Worm (Caenorhabditis elegans) whole organism, early embryonic: ENCODE measurements around the gene F32H5.1.

Source experiments
- B0310.2 ChIP-seq: sonication (generic microtip); optimal IDR thresholded peaks from 2 replicates; lab custom pipeline; 2016; ENCODE audit warnings: mild to moderate bottlenecking, missing genetic modification characterization, missing compliant biosample characterization
- F13C5.2 ChIP-seq: sonication (generic microtip); optimal IDR thresholded peaks from 2 replicates; lab custom pipeline; 2017; ENCODE audit warnings: mild to moderate bottlenecking, missing genetic modification characterization, inconsistent platforms, missing compliant biosample characterization
- aly-1 ChIP-seq: sonication (generic microtip); optimal IDR thresholded peaks from 2 replicates; lab custom pipeline; 2016; ENCODE audit warnings: missing genetic modification characterization, missing compliant biosample characterization
- ama-1 ChIP-seq: fragments of 150-350 bp; optimal IDR thresholded peaks from 2 replicates; lab custom pipeline; 2014
- ceh-13 ChIP-seq: fragments of 200-800 bp; sonication (Bioruptor generic); optimal IDR thresholded peaks from 2 replicates; lab custom pipeline; 2018; ENCODE audit warnings: mild to moderate bottlenecking, missing genetic modification characterization, missing compliant biosample characterization
- ceh-36 ChIP-seq: sonication (generic microtip); optimal IDR thresholded peaks from 2 replicates; lab custom pipeline; 2016; ENCODE audit warnings: missing genetic modification characterization, inconsistent platforms, missing compliant biosample characterization
- ets-7 ChIP-seq: sonication (generic microtip); optimal IDR thresholded peaks from 2 replicates; lab custom pipeline; 2016; ENCODE audit warnings: missing genotype, missing genetic modification characterization, missing compliant biosample characterization
- flt-1 ChIP-seq: fragments of 200-800 bp; sonication (Bioruptor generic); IDR thresholded peaks from 2 replicates; pipeline ENCODE4 v1.3.6; 2022; ENCODE audit warnings: missing genetic modification characterization, missing compliant biosample characterization
- hmbx-1 ChIP-seq: sonication (generic microtip); optimal IDR thresholded peaks from 2 replicates; lab custom pipeline; 2016; ENCODE audit warnings: mild to moderate bottlenecking, missing genetic modification characterization, missing compliant biosample characterization
- hmg-4 ChIP-seq: fragments of 200-800 bp; sonication (Bioruptor generic); optimal IDR thresholded peaks from 2 replicates; lab custom pipeline; 2018; ENCODE audit warnings: mild to moderate bottlenecking, missing genetic modification characterization, missing compliant biosample characterization
- hnd-1 ChIP-seq: sonication (generic microtip); optimal IDR thresholded peaks from 2 replicates; lab custom pipeline; 2016; ENCODE audit warnings: missing genetic modification characterization, missing compliant biosample characterization
- pes-1 ChIP-seq: fragments of 200-800 bp; sonication (Bioruptor generic); IDR thresholded peaks from 2 replicates; pipeline ENCODE4 v1.3.6; 2022; ENCODE audit warnings: missing genetic modification reagents, missing genetic modification characterization, missing compliant biosample characterization
- scrt-1 ChIP-seq: fragments of 200-800 bp; sonication (Bioruptor generic); IDR thresholded peaks from 2 replicates; pipeline ENCODE4 v1.3.6; 2022; ENCODE audit warnings: missing genetic modification characterization, missing compliant biosample characterization
- sea-1 ChIP-seq: fragments of 200-800 bp; sonication (Bioruptor generic); conservative IDR thresholded peaks from 2 replicates; pipeline ENCODE4 v1.3.6; 2022; ENCODE audit warnings: missing genetic modification characterization, missing compliant biosample characterization
- tbx-11 ChIP-seq: fragments of 200-800 bp; sonication (Bioruptor generic); IDR thresholded peaks from 2 replicates; pipeline ENCODE4 v1.3.6; 2022; ENCODE audit warnings: missing genetic modification characterization, missing compliant biosample characterization
- tbx-37 ChIP-seq: fragments of 200-800 bp; sonication (Bioruptor generic); conservative IDR thresholded peaks from 2 replicates; pipeline ENCODE4 v1.3.6; 2022; ENCODE audit warnings: missing genetic modification reagents, missing genetic modification characterization, missing compliant biosample characterization
- tra-4 ChIP-seq: sonication (generic microtip); optimal IDR thresholded peaks from 2 replicates; lab custom pipeline; 2017; ENCODE audit warnings: missing genetic modification characterization, missing compliant biosample characterization

The F32H5.1 gene

ce11 chrV:13393333-13393803 lies 35.5 kb upstream of the F32H5.1 start:
- no peak for TF ChIP-seq ceh-13 (GFP tag; lab: Kevin White, UChicago)
- TF ChIP-seq scrt-1 (GFP tag; lab: Robert Waterston, UW): no peak
- TF ChIP-seq hnd-1 (tag; lab: Kevin White, UChicago): no peak
- no peak for TF ChIP-seq hmbx-1 (tag; lab: Kevin White, UChicago)
- TF ChIP-seq tra-4: no peak
- TF ChIP-seq ceh-36: no peak
- no peak for TF ChIP-seq F13C5.2 (tag; lab: Kevin White, UChicago)
- TF ChIP-seq aly-1: peak; percentile 34
- no peak for TF ChIP-seq ets-7 (tag; lab: Kevin White, UChicago)
- no peak for TF ChIP-seq pes-1
- peak; percentile 13 for TF ChIP-seq B0310.2 (tag; lab: Kevin White, UChicago)
- no peak for TF ChIP-seq flt-1 (GFP tag; lab: Robert Waterston, UW)
- TF ChIP-seq sea-1 (GFP tag; lab: Robert Waterston, UW): 0 out of 2 replicates have a peak, but pooled peaks have one; percentile 17
- peak; percentile 72 for TF ChIP-seq hmg-4

DNA sequence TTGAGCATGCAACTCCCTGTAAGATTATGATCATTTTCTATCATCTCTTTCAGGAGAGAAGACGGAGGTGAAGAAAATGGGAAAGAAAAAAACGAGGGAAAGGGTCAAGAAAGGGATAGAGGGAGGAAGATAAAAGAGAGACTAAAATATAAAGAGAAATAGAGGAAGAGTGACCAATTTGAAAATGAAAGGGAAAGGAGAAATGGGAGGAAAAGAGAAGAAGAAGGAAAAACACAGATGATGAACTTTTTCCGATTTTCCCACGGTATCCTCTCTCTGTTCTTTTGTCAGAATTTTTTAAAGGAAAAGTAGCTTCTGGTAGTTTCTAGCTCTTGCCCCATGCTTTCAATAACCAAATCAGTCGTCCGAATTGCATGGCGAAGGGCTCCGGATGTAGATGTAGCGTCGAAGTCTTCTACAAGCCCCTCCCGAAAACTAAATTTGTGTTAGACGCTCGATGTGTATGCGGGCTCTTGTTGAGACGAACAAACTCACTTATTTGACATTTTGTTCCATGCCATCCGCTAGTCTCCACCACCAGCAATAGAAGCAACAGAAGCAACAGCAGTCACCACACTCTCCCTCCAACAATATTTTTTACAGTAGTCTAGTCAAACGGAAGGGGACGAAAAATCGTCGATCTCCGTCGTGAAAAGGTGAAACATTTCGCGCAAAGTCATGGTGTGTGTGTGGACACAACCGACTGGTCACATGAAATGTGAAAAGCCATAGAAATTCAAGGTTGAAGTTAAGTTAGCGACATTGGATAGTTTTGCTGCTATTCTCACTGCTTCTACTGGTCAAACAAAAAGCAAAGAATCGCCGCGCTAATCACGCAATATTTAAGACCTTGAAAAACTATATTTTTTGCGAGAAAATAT lies 33.8 kb upstream of the F32H5.1 start, which contains the start of gene somi-1:
TSS of gene somi-1 (minus strand) at position 18 of the 881 bp plus-strand sequence.
- TF ChIP-seq ceh-36: no peak
- peak; percentile 5; the same call in 1 of the 2 replicates for TF ChIP-seq tbx-37 (GFP tag; lab: Robert Waterston, UW)

DNA sequence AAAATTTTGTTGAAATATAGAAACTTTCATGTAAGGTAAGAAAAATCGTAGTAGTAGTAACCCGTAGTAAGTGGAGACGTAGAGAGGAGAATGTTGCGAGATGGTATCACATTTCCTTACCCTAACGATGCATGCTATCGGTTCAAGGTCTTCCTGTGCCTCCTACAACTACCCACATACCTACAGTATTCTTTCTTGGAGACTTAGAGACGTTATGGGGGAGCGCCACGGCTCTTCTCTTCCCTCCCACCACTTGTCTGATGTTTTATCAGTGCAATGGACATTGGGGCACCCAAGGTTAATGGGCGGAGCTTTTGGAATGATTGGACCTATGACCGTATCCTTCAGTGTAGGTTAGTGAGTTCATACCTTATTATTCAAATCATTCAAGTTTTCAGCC lies 33.1 kb upstream of the F32H5.1 start:
- TF ChIP-seq hmg-4: no peak
- TF ChIP-seq flt-1 (GFP tag; lab: Robert Waterston, UW): no peak
- TF ChIP-seq B0310.2 (tag; lab: Kevin White, UChicago): no peak
- TF ChIP-seq aly-1: no peak

DNA sequence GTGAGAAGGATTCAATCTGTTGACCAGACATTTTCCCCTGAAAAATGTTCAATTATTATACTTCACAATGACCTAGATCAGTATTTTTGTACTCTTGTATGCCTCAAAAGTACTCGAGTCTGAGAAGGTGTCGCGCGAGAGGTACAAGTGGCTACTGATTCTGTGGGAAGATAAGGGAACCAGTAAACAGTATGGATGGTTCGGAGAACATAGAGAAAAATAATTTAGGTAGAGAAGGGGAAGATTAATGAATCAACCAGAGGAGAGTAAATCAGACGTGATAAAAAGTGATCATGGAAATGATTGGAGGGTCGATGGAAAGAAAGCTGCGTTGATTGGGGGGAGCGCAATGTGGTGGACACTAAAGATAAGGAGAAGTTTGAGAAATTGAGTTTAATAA lies 31.6 kb upstream of the F32H5.1 start:
- TF ChIP-seq tbx-11: no peak
- no peak for TF ChIP-seq pes-1
- TF ChIP-seq sea-1 (GFP tag; lab: Robert Waterston, UW): no peak
- TF ChIP-seq B0310.2 (tag; lab: Kevin White, UChicago): no peak
- TF ChIP-seq scrt-1 (GFP tag; lab: Robert Waterston, UW): no peak
- no peak for TF ChIP-seq ceh-36
- no peak for TF ChIP-seq ceh-13 (GFP tag; lab: Kevin White, UChicago)
- TF ChIP-seq F13C5.2 (tag; lab: Kevin White, UChicago): no peak
- no peak for TF ChIP-seq tbx-37 (GFP tag; lab: Robert Waterston, UW)
- no peak for TF ChIP-seq tra-4
- TF ChIP-seq hmg-4: no peak

ce11 chrV:13388961-13389360 lies 31.1 kb upstream of the F32H5.1 start:
- no peak for TF ChIP-seq scrt-1 (GFP tag; lab: Robert Waterston, UW)
- TF ChIP-seq hmg-4: no peak
- no peak for TF ChIP-seq pes-1

DNA sequence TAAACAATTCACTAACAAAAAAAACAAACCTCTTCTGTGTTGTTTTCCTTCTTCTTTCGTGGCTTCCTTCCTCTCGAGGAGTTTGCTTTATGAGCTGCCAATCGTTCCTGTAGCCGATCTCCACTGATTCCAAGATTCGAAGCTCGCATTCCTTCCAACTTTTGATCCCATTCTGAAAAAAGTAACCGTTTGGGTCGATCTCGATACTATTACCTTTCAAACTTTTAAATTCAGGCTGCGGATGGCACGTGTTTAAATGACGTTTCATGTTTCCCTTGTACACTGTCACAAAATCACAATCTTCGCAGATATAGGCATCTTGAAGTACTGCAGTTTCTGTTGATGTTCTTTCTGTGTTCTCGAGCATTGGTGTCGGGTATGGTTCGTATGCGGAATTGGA lies 29.6 kb upstream of the F32H5.1 start:
- TF ChIP-seq ceh-13 (GFP tag; lab: Kevin White, UChicago) (no peak), ceh-36 (no peak), pes-1 (no peak), scrt-1 (GFP tag; lab: Robert Waterston, UW) (no peak), sea-1 (GFP tag; lab: Robert Waterston, UW) (no peak), ama-1 (lab: Kevin White, UChicago) (no peak), tbx-11 (no peak), tra-4 (no peak), B0310.2 (tag; lab: Kevin White, UChicago) (no peak), aly-1 (no peak), tbx-37 (GFP tag; lab: Robert Waterston, UW) (no peak), flt-1 (GFP tag; lab: Robert Waterston, UW) (no peak), F13C5.2 (tag; lab: Kevin White, UChicago) (no peak), hmbx-1 (tag; lab: Kevin White, UChicago) (no peak), hmg-4 (no peak), hnd-1 (tag; lab: Kevin White, UChicago) (no peak), ets-7 (tag; lab: Kevin White, UChicago) (no peak)

DNA sequence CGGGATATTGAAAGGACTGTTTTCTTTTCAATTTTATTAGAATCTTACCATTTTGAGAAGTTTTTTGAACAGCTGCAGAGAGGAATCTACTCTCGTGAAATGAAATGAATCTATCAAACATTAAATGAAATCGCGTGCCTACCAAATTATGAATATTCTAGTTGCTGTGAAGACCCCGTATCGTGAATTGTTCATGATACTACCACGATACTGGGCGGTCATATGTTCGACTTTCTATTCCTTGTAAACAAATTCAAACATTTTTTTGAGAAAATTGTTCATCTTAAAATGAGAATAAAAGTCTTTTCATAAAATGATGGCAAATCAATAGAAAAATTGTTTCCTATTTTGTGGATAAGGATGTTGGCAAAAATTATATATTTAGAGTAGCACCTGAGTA lies 28.0 kb upstream of the F32H5.1 start, which contains the start of gene gcy-34:
TSS of gene gcy-34 (minus strand) at position 101 of the 400 bp plus-strand sequence.
- no peak for TF ChIP-seq tbx-11
- TF ChIP-seq aly-1: no peak
- TF ChIP-seq tbx-37 (GFP tag; lab: Robert Waterston, UW): no peak
- TF ChIP-seq hmbx-1 (tag; lab: Kevin White, UChicago): no peak
- no peak for TF ChIP-seq flt-1 (GFP tag; lab: Robert Waterston, UW)
- TF ChIP-seq sea-1 (GFP tag; lab: Robert Waterston, UW): no peak

DNA sequence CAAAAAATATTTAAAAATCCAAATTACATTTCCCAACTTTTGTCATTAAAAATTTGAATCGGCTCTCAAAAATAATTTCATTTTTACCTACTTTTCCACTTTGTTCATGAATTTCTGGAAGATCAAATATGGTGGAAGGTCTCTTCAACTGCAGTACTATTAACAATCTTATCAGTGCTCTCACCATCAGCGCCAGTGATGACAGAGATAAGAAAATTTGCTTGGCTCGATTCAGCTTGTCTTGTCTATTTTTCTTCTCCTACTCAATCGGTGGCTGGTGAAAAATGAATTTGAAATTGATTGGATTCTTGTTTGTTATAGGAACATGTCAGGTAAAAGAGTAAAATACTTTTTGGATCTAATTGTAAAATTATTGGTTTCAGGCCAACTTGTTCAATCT lies 23.1 kb upstream of the F32H5.1 start, which contains the start of gene cpz-2:
TSS of gene cpz-2 (plus strand) at position 210 of the 400 bp plus-strand sequence.
- TF ChIP-seq B0310.2 (tag; lab: Kevin White, UChicago) (no peak), F13C5.2 (tag; lab: Kevin White, UChicago) (no peak), tra-4 (no peak), scrt-1 (GFP tag; lab: Robert Waterston, UW) (no peak), hmbx-1 (tag; lab: Kevin White, UChicago) (no peak), tbx-11 (no peak), aly-1 (no peak), pes-1 (no peak), ama-1 (lab: Kevin White, UChicago) (no peak), sea-1 (GFP tag; lab: Robert Waterston, UW) (no peak), ceh-13 (GFP tag; lab: Kevin White, UChicago) (no peak), hnd-1 (tag; lab: Kevin White, UChicago) (no peak), ceh-36 (no peak), flt-1 (GFP tag; lab: Robert Waterston, UW) (no peak), tbx-37 (GFP tag; lab: Robert Waterston, UW) (no peak), ets-7 (tag; lab: Kevin White, UChicago) (no peak)
